Worm (Caenorhabditis elegans) whole organism, midembryonic: ENCODE data around the gene Y43F4A.1.

Experiments used
- cog-1 ChIP-seq: sonication (generic microtip); optimal IDR thresholded peaks from 2 replicates; lab custom pipeline; 2016; ENCODE audit warnings: missing genetic modification characterization, missing compliant biosample characterization
- flt-1 ChIP-seq: fragments of 200-800 bp; sonication (Bioruptor generic); IDR thresholded peaks from 2 replicates; pipeline ENCODE4 v1.3.6; 2022; ENCODE audit warnings: missing genetic modification characterization, missing compliant biosample characterization
- med-1 ChIP-seq: sonication (generic microtip); optimal IDR thresholded peaks from 2 replicates; lab custom pipeline; 2017; ENCODE audit warnings: missing genetic modification characterization, mild to moderate bottlenecking, missing compliant biosample characterization, antibody characterized with exemption, missing genetic modification reagents; ENCODE audit not compliant: insufficient read depth

- TF ChIP-seq med-1 (GFP tag; lab: Kevin White, UChicago) (no peak), cog-1 (tag; lab: Kevin White, UChicago) (no peak), flt-1 (GFP tag; lab: Robert Waterston, UW) (no peak)
These were observed 9.8 kb upstream of the Y43F4A.1 start for ce11 chrIII:13213111-13213510.
